Worm (Caenorhabditis elegans) whole organism, late embryonic: ENCODE results near the gene coel-1.

Experiments
- ceh-22 ChIP-seq: sonication (generic microtip); optimal IDR thresholded peaks from 2 replicates; lab custom pipeline; 2017; ENCODE audit warnings: missing biosample characterization, missing genetic modification characterization
- che-1 ChIP-seq: sonication (generic microtip); optimal IDR thresholded peaks from 2 replicates; lab custom pipeline; 2016; ENCODE audit warnings: mild to moderate bottlenecking, missing genetic modification characterization, missing compliant biosample characterization
- lim-6 ChIP-seq: sonication (generic microtip); optimal IDR thresholded peaks from 2 replicates; lab custom pipeline; 2016; ENCODE audit warnings: missing genetic modification characterization, missing compliant biosample characterization

- TF ChIP-seq che-1 = no peak
- no peak for TF ChIP-seq ceh-22 (tag; lab: Kevin White, UChicago)
- no peak for TF ChIP-seq lim-6 (tag; lab: Kevin White, UChicago)
Observed at ce11 chrX:4263820-4264219, 1.6 kb upstream of the coel-1 start.
